Fruit fly (Drosophila melanogaster): ENCODE data around the gene Hsp68.

Hsp68 gene

dm6 chr3R:24015939-24016913 lies 40.9 kb downstream of the Hsp68 start:
- TF ChIP-seq Met (GFP tag; optimal IDR thresholded peaks at IDR 0.05) (no peak), ss (GFP tag; optimal IDR thresholded peaks at IDR 0.05) (no peak), dsx (GFP tag; optimal IDR thresholded peaks at IDR 0.05; ENCODE audit: poor library complexity, severe bottlenecking) (peak; percentile 31), CG6163 (GFP tag; IDR thresholded peaks at IDR 0.05) (peak; percentile 27; the same call in 1 of the 3 replicates), CG3919 (GFP tag; optimal IDR thresholded peaks at IDR 0.05) (no peak), CG31627 (GFP tag; optimal IDR thresholded peaks at IDR 0.05) (no peak), CG8119 (GFP tag; IDR thresholded peaks at IDR 0.05) (0 out of 3 replicates have a peak, but pooled peaks have one; percentile 13), CG15336 (GFP tag; IDR thresholded peaks at IDR 0.05) (0 out of 2 replicates have a peak, but pooled peaks have one; percentile 26), CG11902 (GFP tag; optimal IDR thresholded peaks at IDR 0.05) (no peak), fd59A (GFP tag; optimal IDR thresholded peaks at IDR 0.05) (no peak), Eip78C (GFP tag) (peak; percentile 41), fd85E (GFP tag; optimal IDR thresholded peaks at IDR 0.05) (no peak), Eip75B (GFP tag; optimal IDR thresholded peaks at IDR 0.05) (peak; percentile 13), Blimp-1 (GFP tag; optimal IDR thresholded peaks at IDR 0.05) (no peak), CG6276 (GFP tag; optimal IDR thresholded peaks at IDR 0.05) (no peak), Hr4 (GFP tag; optimal IDR thresholded peaks at IDR 0.05) (no peak), OdsH (GFP tag; optimal IDR thresholded peaks at IDR 0.05) (no peak), CG6808 (GFP tag; optimal IDR thresholded peaks at IDR 0.05) (no peak), Eip93F (GFP tag; optimal IDR thresholded peaks at IDR 0.05) (peak; percentile 57), Sox15 (GFP tag; optimal IDR thresholded peaks at IDR 0.05) (no peak), Sox14 (GFP tag; optimal IDR thresholded peaks at IDR 0.05) (peak; percentile 85), vri (GFP tag; optimal IDR thresholded peaks at IDR 0.05) (peak; percentile 79), dac (GFP tag; optimal IDR thresholded peaks at IDR 0.05) (no peak), CG7368 (GFP tag; optimal IDR thresholded peaks at IDR 0.05) (no peak), CG6792 (GFP tag; optimal IDR thresholded peaks at IDR 0.05) (no peak), spab (GFP tag; optimal IDR thresholded peaks at IDR 0.05) (no peak), CG11294 (GFP tag; IDR thresholded peaks at IDR 0.05) (no peak), achi (GFP tag; optimal IDR thresholded peaks at IDR 0.05) (no peak), CG1621 (tag; optimal IDR thresholded peaks at IDR 0.05) (no peak), CG8632 (GFP tag; optimal IDR thresholded peaks at IDR 0.05) (no peak), Smox (GFP tag; optimal IDR thresholded peaks at IDR 0.05) (no peak), net (GFP tag; optimal IDR thresholded peaks at IDR 0.05) (no peak), Ets96B (tag; optimal IDR thresholded peaks at IDR 0.05) (no peak), Sox102F (GFP tag; optimal IDR thresholded peaks at IDR 0.05) (peak; percentile 0), CG3032 (tag; optimal IDR thresholded peaks at IDR 0.05) (no peak), eg (GFP tag; IDR thresholded peaks at IDR 0.05) (no peak), Gug (GFP tag; IDR thresholded peaks at IDR 0.05) (no peak), Hr38 (GFP tag; optimal IDR thresholded peaks at IDR 0.05) (no peak), svp (GFP tag) (peak; percentile 86)

- no peak for TF ChIP-seq dac (GFP tag; optimal IDR thresholded peaks at IDR 0.05)
- TF ChIP-seq Eip93F (GFP tag; optimal IDR thresholded peaks at IDR 0.05), result no peak
- TF ChIP-seq lz (GFP tag; optimal IDR thresholded peaks at IDR 0.05), result no peak
- no peak for TF ChIP-seq fkh (GFP tag; optimal IDR thresholded peaks at IDR 0.05)
- no peak for TF ChIP-seq spab (GFP tag; optimal IDR thresholded peaks at IDR 0.05)
- TF ChIP-seq esn (GFP tag; optimal IDR thresholded peaks at IDR 0.05), result no peak
- no peak for TF ChIP-seq CG1621 (tag; optimal IDR thresholded peaks at IDR 0.05)
- TF ChIP-seq Ets21C (GFP tag; optimal IDR thresholded peaks at IDR 0.05), result no peak
- no peak for TF ChIP-seq Hr38 (GFP tag; optimal IDR thresholded peaks at IDR 0.05)
- no peak for TF ChIP-seq net (GFP tag; optimal IDR thresholded peaks at IDR 0.05)
- TF ChIP-seq cyc (GFP tag; optimal IDR thresholded peaks at IDR 0.05), result no peak
- TF ChIP-seq fd85E (GFP tag; optimal IDR thresholded peaks at IDR 0.05), result no peak
- TF ChIP-seq CG10631 (GFP tag; optimal IDR thresholded peaks at IDR 0.05), result no peak
- TF ChIP-seq Sox15 (GFP tag; optimal IDR thresholded peaks at IDR 0.05), result no peak
- TF ChIP-seq Sox14 (GFP tag; optimal IDR thresholded peaks at IDR 0.05), result no peak
These were observed 41.7 kb downstream of the Hsp68 start for dm6 chr3R:24015449-24015848.

Data from whole organism, prepupa.